Worm (Caenorhabditis elegans): Measurements from ENCODE around the gene ufbp-1.

ufbp-1 gene

DNA sequence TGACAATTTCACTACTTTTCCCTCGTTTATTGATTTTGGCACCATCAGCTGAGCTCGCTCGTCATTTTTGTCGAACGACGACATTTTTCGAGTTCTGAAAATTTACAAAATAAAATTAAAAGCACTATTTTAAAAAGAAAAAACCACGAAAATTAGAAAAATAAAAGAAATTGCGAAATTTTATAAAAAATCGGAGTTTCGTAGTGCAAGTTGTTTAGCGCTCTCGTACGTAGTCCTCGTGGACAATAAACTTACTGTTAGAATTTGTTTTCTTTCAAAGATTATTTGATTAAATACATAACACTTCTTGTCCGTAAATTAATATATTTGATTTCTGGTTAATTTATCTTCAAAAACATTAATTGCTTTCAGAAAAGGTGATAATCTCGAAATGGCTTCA, 46.8 kb upstream of the ufbp-1 start, which contains the start of the genes ess-2 and F42H10.2 (continued):
- TF ChIP-seq T26A8.4 (GFP tag; IDR thresholded peaks at IDR 0.05) (no peak), dve-1 (tag; optimal IDR thresholded peaks at IDR 0.05; ENCODE audit: insufficient read depth) (peak; percentile 53), nhr-111 (GFP tag; optimal IDR thresholded peaks at IDR 0.05) (no peak), nhr-11 (tag; optimal IDR thresholded peaks at IDR 0.05) (no peak), T20F7.1 (GFP tag; optimal IDR thresholded peaks at IDR 0.05) (peak; percentile 97), ztf-7 (tag; optimal IDR thresholded peaks at IDR 0.05) (no peak), jun-1 (tag; optimal IDR thresholded peaks at IDR 0.05) (no peak), nhr-6 (tag; optimal IDR thresholded peaks at IDR 0.05) (peak; percentile 4), nhr-25 (tag; optimal IDR thresholded peaks at IDR 0.05; ENCODE audit: borderline replicate concordance, insufficient read depth) (no peak), ctbp-1 (GFP tag; IDR thresholded peaks at IDR 0.05) (no peak), nhr-76 (tag; optimal IDR thresholded peaks at IDR 0.05) (no peak), hmg-1.1 (GFP tag; IDR thresholded peaks at IDR 0.05) (no peak), skn-1 (tag; optimal IDR thresholded peaks at IDR 0.05) (no peak), F37D6.2 (tag; optimal IDR thresholded peaks at IDR 0.05) (no peak), saeg-2 (GFP tag; IDR thresholded peaks at IDR 0.05) (no peak), mdl-1 (tag; optimal IDR thresholded peaks at IDR 0.05) (no peak), Y5F2A.4 (GFP tag; optimal IDR thresholded peaks at IDR 0.05) (no peak), daf-19 (GFP tag; conservative IDR thresholded peaks at IDR 0.05) (no peak), daf-16 (GFP tag; optimal IDR thresholded peaks at IDR 0.05) (no peak), daf-16 (tag; optimal IDR thresholded peaks at IDR 0.05) (peak; percentile 27), Y105C5A.15 (GFP tag; IDR thresholded peaks at IDR 0.05) (no peak), daf-8 (GFP tag; IDR thresholded peaks at IDR 0.05) (no peak), F49E8.2 (tag; optimal IDR thresholded peaks at IDR 0.05; ENCODE audit: borderline replicate concordance) (no peak), egl-43 (GFP tag; IDR thresholded peaks at IDR 0.05) (no peak), snpc-1.2 (GFP tag; IDR thresholded peaks at IDR 0.05) (no peak), ceh-20 (GFP tag; IDR thresholded peaks at IDR 0.05) (no peak), dmd-9 (GFP tag; IDR thresholded peaks at IDR 0.05) (no peak), nhr-237 (tag; optimal IDR thresholded peaks at IDR 0.05) (no peak), mxl-2 (GFP tag; conservative IDR thresholded peaks at IDR 0.05) (no peak), tag-97 (GFP tag; IDR thresholded peaks at IDR 0.05) (no peak)

- TF ChIP-seq sdz-12 (GFP tag; optimal IDR thresholded peaks at IDR 0.05): no peak
- TF ChIP-seq aly-2 (tag; optimal IDR thresholded peaks at IDR 0.05): no peak
- no peak for TF ChIP-seq nhr-42 (GFP tag; IDR thresholded peaks at IDR 0.05)
- no peak for TF ChIP-seq egl-43 (GFP tag; IDR thresholded peaks at IDR 0.05)
- TF ChIP-seq hmg-1.1 (GFP tag; IDR thresholded peaks at IDR 0.05): no peak
- TF ChIP-seq ceh-62 (tag; optimal IDR thresholded peaks at IDR 0.05): no peak
- TF ChIP-seq nhr-6 (tag; optimal IDR thresholded peaks at IDR 0.05): no peak
- TF ChIP-seq ceh-28 (tag; optimal IDR thresholded peaks at IDR 0.05): no peak
- no peak for TF ChIP-seq madf-5 (GFP tag; IDR thresholded peaks at IDR 0.05)
- no peak for TF ChIP-seq lir-3 (tag; optimal IDR thresholded peaks at IDR 0.05)
- no peak for TF ChIP-seq attf-4 (tag; optimal IDR thresholded peaks at IDR 0.05)
- no peak for TF ChIP-seq madf-9 (GFP tag; conservative IDR thresholded peaks at IDR 0.05)
These were observed 40.4 kb upstream of the ufbp-1 start, which contains the start of gene F42H10.3 for ce11 chrIII:8483853-8484252. TSS of gene F42H10.3 (plus strand) at chrIII:8484153.

- no peak for TF ChIP-seq vab-7 (GFP tag; IDR thresholded peaks at IDR 0.05)
- TF ChIP-seq set-16 (GFP tag; IDR thresholded peaks at IDR 0.05): no peak
- TF ChIP-seq ceh-44 (GFP tag; IDR thresholded peaks at IDR 0.05): no peak
- TF ChIP-seq rbr-2 (tag; optimal IDR thresholded peaks at IDR 0.05): no peak
- no peak for TF ChIP-seq R02D3.7 (tag; optimal IDR thresholded peaks at IDR 0.05)
- no peak for TF ChIP-seq lim-7 (GFP tag; IDR thresholded peaks at IDR 0.05)
These were observed 36.9 kb upstream of the ufbp-1 start, which contains the start of gene F42H10.6 for ce11 chrIII:8480355-8480754. TSS of gene F42H10.6 (minus strand) at chrIII:8480455.

All from whole organism, L4 larva.